Worm (Caenorhabditis elegans) whole organism, young adult: ENCODE data around the gene maoc-1.

Source experiments
- B0019.2 ChIP-seq: fragments of 200-800 bp; sonication (Bioruptor generic); conservative IDR thresholded peaks from 2 replicates; pipeline ENCODE4 v1.3.6; 2022; ENCODE audit warnings: missing genetic modification reagents, missing genetic modification characterization, missing compliant biosample characterization
- B0035.1 ChIP-seq: sonication (generic microtip); optimal IDR thresholded peaks from 2 replicates; lab custom pipeline; 2016; ENCODE audit warnings: missing genetic modification characterization, mild to moderate bottlenecking, missing compliant biosample characterization, missing genotype, missing genetic modification reagents
- B0336.3 ChIP-seq: fragments of 200-800 bp; sonication (Bioruptor generic); IDR thresholded peaks from 2 replicates; pipeline ENCODE4 v1.3.6; 2022; ENCODE audit warnings: missing genetic modification characterization, missing compliant biosample characterization
- F39B2.1 ChIP-seq: fragments of 200-800 bp; sonication (Bioruptor generic); IDR thresholded peaks from 2 replicates; pipeline ENCODE4 v1.3.6; 2022; ENCODE audit warnings: missing genetic modification reagents, missing genetic modification characterization, missing compliant biosample characterization
- F49E8.2 ChIP-seq: sonication (generic microtip); optimal IDR thresholded peaks from 3 replicates; lab custom pipeline; 2017; ENCODE audit warnings: missing genetic modification characterization, mild to moderate bottlenecking, missing compliant biosample characterization, antibody characterized with exemption, moderate library complexity; ENCODE audit not compliant: insufficient read depth
- F52B5.7 ChIP-seq: sonication (generic microtip); optimal IDR thresholded peaks from 2 replicates; lab custom pipeline; 2016; ENCODE audit warnings: mild to moderate bottlenecking, missing genetic modification characterization, missing compliant biosample characterization
- F57C9.4 ChIP-seq: sonication (generic microtip); optimal IDR thresholded peaks from 2 replicates; lab custom pipeline; 2017; ENCODE audit warnings: mild to moderate bottlenecking, missing genetic modification characterization, missing compliant biosample characterization
- T07F8.4 ChIP-seq: sonication (generic microtip); optimal IDR thresholded peaks from 2 replicates; lab custom pipeline; 2016; ENCODE audit warnings: mild to moderate bottlenecking, missing genetic modification characterization, moderate library complexity, missing compliant biosample characterization
- Y56A3A.18 ChIP-seq: fragments of 200-800 bp; sonication (Bioruptor generic); IDR thresholded peaks from 2 replicates; pipeline ENCODE4 v1.3.6; 2022; ENCODE audit warnings: missing genetic modification reagents, missing genetic modification characterization, missing compliant biosample characterization
- Y95B8A.8 ChIP-seq: fragments of 200-800 bp; sonication (Bioruptor generic); IDR thresholded peaks from 2 replicates; pipeline ENCODE4 v1.3.6; 2022; ENCODE audit warnings: missing genetic modification reagents, missing genetic modification characterization, missing compliant biosample characterization
- ZK185.1 ChIP-seq: sonication (generic microtip); optimal IDR thresholded peaks from 2 replicates; lab custom pipeline; 2016; ENCODE audit warnings: mild to moderate bottlenecking, missing genetic modification characterization, missing compliant biosample characterization; ENCODE audit not compliant: poor library complexity, severe bottlenecking
- akir-1 ChIP-seq: fragments of 200-800 bp; sonication (Bioruptor generic); optimal IDR thresholded peaks from 2 replicates; lab custom pipeline; 2018; ENCODE audit warnings: mild to moderate bottlenecking, missing genetic modification characterization, moderate library complexity, missing compliant biosample characterization
- aptf-2 ChIP-seq: fragments of 200-800 bp; sonication (Bioruptor generic); conservative IDR thresholded peaks from 2 replicates; pipeline ENCODE4 v1.3.6; 2022; ENCODE audit warnings: missing genetic modification reagents, missing genetic modification characterization, missing compliant biosample characterization
- attf-3 ChIP-seq: fragments of 200-800 bp; sonication (Bioruptor generic); conservative IDR thresholded peaks from 2 replicates; pipeline ENCODE4 v1.3.6; 2022; ENCODE audit warnings: missing genetic modification reagents, missing genetic modification characterization, missing compliant biosample characterization
- cebp-1 ChIP-seq, 2 experiments: fragments of 200-800 bp in 1 of 2; sonication (Bioruptor generic) in 1 of 2; sonication (generic microtip) in 1 of 2; IDR thresholded peaks in 1 of 2; optimal IDR thresholded peaks in 1 of 2; 2 replicates each; pipeline versions ENCODE4 v1.3.6 to Lab custom; 2017 to 2022; ENCODE audit warnings: missing compliant biosample characterization in 2 of 2, missing genetic modification characterization in 2 of 2, mild to moderate bottlenecking in 1 of 2, missing genetic modification reagents in 1 of 2, moderate library complexity in 1 of 2
- ceh-100 ChIP-seq: fragments of 200-800 bp; sonication (Bioruptor generic); IDR thresholded peaks from 2 replicates; pipeline ENCODE4 v1.3.6; 2022; ENCODE audit warnings: missing genetic modification reagents, missing genetic modification characterization, missing compliant biosample characterization
- ceh-91 ChIP-seq: fragments of 200-800 bp; sonication (Bioruptor generic); IDR thresholded peaks from 2 replicates; pipeline ENCODE4 v1.3.6; 2022; ENCODE audit warnings: missing genetic modification reagents, missing genetic modification characterization, missing compliant biosample characterization
- chd-7 ChIP-seq: sonication (generic microtip); optimal IDR thresholded peaks from 2 replicates; lab custom pipeline; 2016; ENCODE audit warnings: mild to moderate bottlenecking, missing genetic modification characterization, moderate library complexity, missing compliant biosample characterization
- dpl-1 ChIP-seq: fragments of 150-350 bp; optimal IDR thresholded peaks from 2 replicates; lab custom pipeline; 2014; ENCODE audit warnings: missing biosample characterization, missing genetic modification reagents, missing genetic modification characterization
- efl-1 ChIP-seq: fragments of 150-350 bp; optimal IDR thresholded peaks from 2 replicates; lab custom pipeline; 2014; ENCODE audit warnings: missing biosample characterization, missing genetic modification reagents, missing genetic modification characterization
- gei-17 ChIP-seq: fragments of 200-800 bp; sonication (Bioruptor generic); optimal IDR thresholded peaks from 2 replicates; lab custom pipeline; 2018; ENCODE audit warnings: mild to moderate bottlenecking, missing genetic modification characterization, missing compliant biosample characterization
- him-1 ChIP-seq: sonication (generic microtip); optimal IDR thresholded peaks from 2 replicates; lab custom pipeline; 2016; ENCODE audit warnings: missing genotype, missing genetic modification reagents, missing genetic modification characterization, missing compliant biosample characterization
- hlh-12 ChIP-seq: sonication (generic microtip); optimal IDR thresholded peaks from 2 replicates; lab custom pipeline; 2016; ENCODE audit warnings: missing genetic modification characterization, missing compliant biosample characterization
- hlh-26 ChIP-seq: fragments of 200-800 bp; sonication (Bioruptor generic); conservative IDR thresholded peaks from 2 replicates; pipeline ENCODE4 v1.3.6; 2022; ENCODE audit warnings: missing genetic modification reagents, missing genetic modification characterization, missing compliant biosample characterization
- hmg-1.2 ChIP-seq: fragments of 200-800 bp; sonication (Bioruptor generic); IDR thresholded peaks from 2 replicates; pipeline ENCODE4 v1.3.6; 2022; ENCODE audit warnings: missing genetic modification reagents, missing genetic modification characterization, missing compliant biosample characterization
- hmg-20 ChIP-seq: fragments of 200-800 bp; sonication (Bioruptor generic); IDR thresholded peaks from 2 replicates; pipeline ENCODE4 v1.3.6; 2022; ENCODE audit warnings: missing genetic modification reagents, missing genetic modification characterization, missing compliant biosample characterization
- hrde-1 ChIP-seq: sonication (generic microtip); optimal IDR thresholded peaks from 2 replicates; lab custom pipeline; 2016; ENCODE audit warnings: missing genetic modification characterization, mild to moderate bottlenecking, missing compliant biosample characterization, moderate library complexity, missing genotype, missing genetic modification reagents, borderline replicate concordance
- hsf-1 ChIP-seq: fragments of 200-800 bp; sonication (Bioruptor generic); IDR thresholded peaks from 2 replicates; pipeline ENCODE4 v1.3.6; 2022; ENCODE audit warnings: missing genetic modification reagents, missing genetic modification characterization, missing compliant biosample characterization
- lag-1 ChIP-seq: fragments of 200-800 bp; sonication (Bioruptor generic); IDR thresholded peaks from 2 replicates; pipeline ENCODE4 v1.3.6; 2022; ENCODE audit warnings: missing genetic modification reagents, missing genetic modification characterization, missing compliant biosample characterization
- lin-54 ChIP-seq: fragments of 200-800 bp; sonication (Bioruptor generic); optimal IDR thresholded peaks from 2 replicates; lab custom pipeline; 2018; ENCODE audit warnings: mild to moderate bottlenecking, missing genetic modification characterization, missing compliant biosample characterization
- madf-10 ChIP-seq: sonication (generic microtip); optimal IDR thresholded peaks from 2 replicates; lab custom pipeline; 2016; ENCODE audit warnings: mild to moderate bottlenecking, missing genetic modification characterization, missing compliant biosample characterization
- mxl-1 ChIP-seq: sonication (generic microtip); optimal IDR thresholded peaks from 2 replicates; lab custom pipeline; 2016; ENCODE audit warnings: missing genetic modification characterization, missing compliant biosample characterization
- nfyb-1 ChIP-seq: fragments of 200-800 bp; sonication (Bioruptor generic); IDR thresholded peaks from 2 replicates; pipeline ENCODE4 v1.3.6; 2022; ENCODE audit warnings: missing genetic modification reagents, missing genetic modification characterization, missing compliant biosample characterization
- nhr-80 ChIP-seq: sonication (generic microtip); optimal IDR thresholded peaks from 2 replicates; lab custom pipeline; 2016; ENCODE audit warnings: missing genetic modification characterization, missing compliant biosample characterization
- sea-2 ChIP-seq: fragments of 200-800 bp; sonication (Bioruptor generic); IDR thresholded peaks from 2 replicates; pipeline ENCODE4 v1.3.6; 2022; ENCODE audit warnings: missing genetic modification characterization, missing compliant biosample characterization
- snpc-1.1 ChIP-seq: sonication (generic microtip); optimal IDR thresholded peaks from 2 replicates; lab custom pipeline; 2017; ENCODE audit warnings: missing genetic modification characterization, mild to moderate bottlenecking, missing compliant biosample characterization, antibody characterized with exemption, moderate library complexity, missing genotype, missing genetic modification reagents; ENCODE audit not compliant: insufficient read depth
- snpc-3.4 ChIP-seq: sonication (generic microtip); optimal IDR thresholded peaks from 2 replicates; lab custom pipeline; 2017; ENCODE audit warnings: missing genetic modification characterization, mild to moderate bottlenecking, missing compliant biosample characterization, antibody characterized with exemption, moderate library complexity, missing genotype, missing genetic modification reagents
- snpc-4 ChIP-seq, 5 experiments: fragments of 150-350 bp in 1 of 5; sonication (generic microtip) in 4 of 5; optimal IDR thresholded peaks; 2 replicates each; lab custom pipeline; 2014 to 2018; ENCODE audit warnings: missing genetic modification characterization in 5 of 5, missing biosample characterization in 3 of 5, antibody characterized with exemption in 2 of 5, mild to moderate bottlenecking in 2 of 5, missing compliant biosample characterization in 2 of 5, missing genotype in 2 of 5, moderate library complexity in 2 of 5, missing genetic modification reagents in 1 of 5
- somi-1 ChIP-seq: fragments of 200-800 bp; sonication (Bioruptor generic); optimal IDR thresholded peaks from 2 replicates; lab custom pipeline; 2018; ENCODE audit warnings: mild to moderate bottlenecking, missing genetic modification characterization, missing compliant biosample characterization
- tbx-9 ChIP-seq: sonication (generic microtip); optimal IDR thresholded peaks from 2 replicates; lab custom pipeline; 2016; ENCODE audit warnings: borderline replicate concordance, missing genetic modification characterization, inconsistent platforms, missing compliant biosample characterization
- tlf-1 ChIP-seq: fragments of 200-800 bp; sonication (Bioruptor generic); optimal IDR thresholded peaks from 2 replicates; lab custom pipeline; 2018; ENCODE audit warnings: mild to moderate bottlenecking, missing genetic modification characterization, missing compliant biosample characterization
- unc-62 ChIP-seq: fragments of 150-350 bp; optimal IDR thresholded peaks from 2 replicates; lab custom pipeline; 2014; ENCODE audit warnings: missing biosample characterization, missing genetic modification reagents, missing genetic modification characterization
- xnd-1 ChIP-seq: sonication (generic microtip); optimal IDR thresholded peaks from 2 replicates; lab custom pipeline; 2016; ENCODE audit warnings: missing genotype, missing genetic modification reagents, missing genetic modification characterization, missing compliant biosample characterization
- ztf-26 ChIP-seq: sonication (generic microtip); optimal IDR thresholded peaks from 2 replicates; lab custom pipeline; 2017; ENCODE audit warnings: missing genetic modification characterization, missing compliant biosample characterization
- ztf-28 ChIP-seq: fragments of 200-800 bp; sonication (Bioruptor generic); IDR thresholded peaks from 2 replicates; pipeline ENCODE4 v1.3.6; 2022; ENCODE audit warnings: missing genetic modification reagents, missing genetic modification characterization, missing compliant biosample characterization
- ztf-6 ChIP-seq: fragments of 200-800 bp; sonication (Bioruptor generic); IDR thresholded peaks from 2 replicates; pipeline ENCODE4 v1.3.6; 2022; ENCODE audit warnings: missing genetic modification reagents, missing genetic modification characterization, missing compliant biosample characterization

The maoc-1 gene

DNA sequence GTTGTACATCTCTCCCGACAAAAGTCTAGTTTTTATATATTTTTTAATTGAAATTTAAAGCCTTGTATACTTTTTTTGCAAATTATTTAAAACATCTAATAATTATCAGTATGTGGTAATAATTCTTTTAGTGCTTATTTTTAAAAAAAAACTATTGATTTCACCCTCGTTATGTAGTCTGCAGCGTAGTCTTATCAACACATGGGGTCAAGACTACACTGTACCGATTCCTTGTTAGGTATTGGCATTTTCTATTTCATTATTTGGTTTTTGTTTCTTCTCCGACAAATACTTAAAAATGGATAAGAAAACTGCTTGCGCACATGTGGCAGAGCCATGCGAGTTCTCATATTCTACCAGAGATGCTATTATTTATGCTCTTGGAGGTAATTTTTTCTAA lies at the start of gene maoc-1:
TSS of gene maoc-1 (plus strand) at position 237 of the 400 bp plus-strand sequence.
- TF ChIP-seq B0035.1, result no peak
- TF ChIP-seq efl-1, result no peak
- peak; percentile 39 for TF ChIP-seq nhr-80 (tag; lab: Kevin White, UChicago)

DNA sequence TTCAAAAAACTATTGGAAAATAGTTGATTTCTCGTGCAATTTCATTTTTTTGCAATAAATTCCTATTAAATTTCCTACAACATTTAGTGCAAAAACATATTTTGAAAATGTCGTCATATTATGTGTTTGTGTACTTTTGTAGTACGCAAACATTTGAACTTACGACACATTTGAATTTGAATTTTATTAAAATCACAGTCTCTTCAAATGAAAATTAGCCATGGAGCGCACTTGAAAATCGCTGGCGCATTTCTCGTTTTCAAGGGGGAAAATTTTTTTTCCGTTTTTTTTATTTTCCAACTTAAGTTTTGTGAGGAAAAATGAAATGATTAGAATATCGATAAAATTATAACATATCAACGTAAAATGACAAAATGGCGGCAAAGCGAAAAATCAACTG lies 48.5 kb upstream of the maoc-1 start:
- TF ChIP-seq ztf-28 (GFP tag; lab: Robert Waterston, UW) (no peak), hsf-1 (no peak), tbx-9 (no peak), hlh-26 (no peak), Y56A3A.18 (GFP tag; lab: Robert Waterston, UW) (no peak), efl-1 (peak; percentile 45), dpl-1 (GFP tag; lab: Kevin White, UChicago) (no peak), attf-3 (GFP tag; lab: Robert Waterston, UW) (peak; percentile 31; the same call in 1 of the 2 replicates), lin-54 (GFP tag; lab: Kevin White, UChicago) (peak; percentile 85), mxl-1 (tag; lab: Kevin White, UChicago) (no peak), sea-2 (GFP tag; lab: Robert Waterston, UW) (no peak), T07F8.4 (tag; lab: Kevin White, UChicago) (no peak), B0336.3 (GFP tag; lab: Robert Waterston, UW) (no peak), lag-1 (no peak), xnd-1 (tag; lab: Kevin White, UChicago) (peak; percentile 51), B0019.2 (GFP tag; lab: Robert Waterston, UW) (peak; percentile 61), hmg-1.2 (GFP tag; lab: Robert Waterston, UW) (peak; percentile 53; the same call in 1 of the 2 replicates), somi-1 (GFP tag; lab: Kevin White, UChicago) (no peak), ceh-91 (GFP tag; lab: Robert Waterston, UW) (peak; percentile 78), madf-10 (tag; lab: Kevin White, UChicago) (no peak), ZK185.1 (peak; percentile 35), ceh-100 (GFP tag; lab: Robert Waterston, UW) (peak; percentile 55; the same call in 1 of the 2 replicates), akir-1 (GFP tag; lab: Kevin White, UChicago) (no peak), nfyb-1 (GFP tag; lab: Robert Waterston, UW) (no peak), cebp-1 (GFP tag; IDR thresholded peaks at IDR 0.05; lab: Robert Waterston, UW) (no peak), cebp-1 (tag; optimal IDR thresholded peaks at IDR 0.05; lab: Kevin White, UChicago) (no peak), hrde-1 (tag; lab: Kevin White, UChicago) (peak; percentile 46), F49E8.2 (tag; lab: Kevin White, UChicago) (peak; percentile 70), hmg-20 (GFP tag; lab: Robert Waterston, UW) (no peak), aptf-2 (GFP tag; lab: Robert Waterston, UW) (no peak), him-1 (peak; percentile 75), snpc-1.1 (tag; lab: Kevin White, UChicago) (peak; percentile 65), F52B5.7 (tag; lab: Kevin White, UChicago) (no peak), tlf-1 (GFP tag; lab: Kevin White, UChicago) (peak; percentile 55), unc-62 (GFP tag; lab: Kevin White, UChicago) (no peak), ztf-6 (GFP tag; lab: Robert Waterston, UW) (no peak), F39B2.1 (GFP tag; lab: Robert Waterston, UW) (no peak), F57C9.4 (tag; lab: Kevin White, UChicago) (no peak), snpc-3.4 (tag; lab: Kevin White, UChicago) (peak; percentile 78), gei-17 (no peak), chd-7 (tag; lab: Kevin White, UChicago) (no peak), Y95B8A.8 (GFP tag; lab: Robert Waterston, UW) (no peak), snpc-4 (GFP tag; optimal IDR thresholded peaks at IDR 0.05; lab: Kevin White, UChicago) (peak; percentile 18), snpc-4 (tag; optimal IDR thresholded peaks at IDR 0.05; lab: Kevin White, UChicago) (peak in 2 of 4 experiments; percentile 28 to 32), hlh-12 (no peak), ztf-26 (tag; lab: Kevin White, UChicago) (no peak)
